Worm (Caenorhabditis elegans) whole organism, L4 larva: Measurements from ENCODE around the gene T26G10.3.

ENCODE experiments used
- F26F4.8 ChIP-seq: fragments of 200-800 bp; sonication (Bioruptor generic); conservative IDR thresholded peaks from 2 replicates; pipeline ENCODE4 v1.3.6; 2022; ENCODE audit warnings: missing genetic modification characterization, missing compliant biosample characterization
- F44E2.7 ChIP-seq: fragments of 200-800 bp; sonication (Bioruptor generic); IDR thresholded peaks from 2 replicates; pipeline ENCODE4 v2.1.2; 2022; ENCODE audit warnings: missing genetic modification characterization, missing compliant biosample characterization
- F49E8.2 ChIP-seq: sonication (generic microtip); optimal IDR thresholded peaks from 2 replicates; lab custom pipeline; 2016; ENCODE audit warnings: missing compliant biosample characterization, mild to moderate bottlenecking, missing genetic modification characterization, borderline replicate concordance
- Y5F2A.4 ChIP-seq: fragments of 200-800 bp; sonication (Bioruptor generic); optimal IDR thresholded peaks from 2 replicates; lab custom pipeline; 2018; ENCODE audit warnings: mild to moderate bottlenecking, missing genetic modification characterization, missing compliant biosample characterization
- arid-1 ChIP-seq: fragments of 200-800 bp; sonication (Bioruptor generic); conservative IDR thresholded peaks from 2 replicates; pipeline ENCODE4 v1.3.6; 2022; ENCODE audit warnings: missing genetic modification reagents, missing genetic modification characterization, missing compliant biosample characterization
- ceh-62 ChIP-seq: sonication (generic microtip); optimal IDR thresholded peaks from 2 replicates; lab custom pipeline; 2017; ENCODE audit warnings: missing biosample characterization, missing genetic modification characterization
- ces-1 ChIP-seq: fragments of 150-350 bp; sonication (generic microtip); optimal IDR thresholded peaks from 4 replicates; lab custom pipeline; 2014; ENCODE audit warnings: missing biosample characterization, missing genetic modification reagents, missing genetic modification characterization
- cey-2 ChIP-seq: sonication (generic microtip); optimal IDR thresholded peaks from 3 replicates; lab custom pipeline; 2017; ENCODE audit warnings: missing genetic modification characterization, mild to moderate bottlenecking, missing compliant biosample characterization, antibody characterized with exemption, borderline replicate concordance; ENCODE audit not compliant: insufficient read depth
- daf-16 ChIP-seq, 3 experiments: sonication (generic microtip); optimal IDR thresholded peaks; 2 replicates each; lab custom pipeline; 2016 to 2017; ENCODE audit warnings: missing genetic modification characterization in 3 of 3, missing genetic modification reagents in 3 of 3, mild to moderate bottlenecking in 2 of 3, missing compliant biosample characterization in 2 of 3, missing biosample characterization in 1 of 3, moderate library complexity in 1 of 3
- dpl-1 ChIP-seq: fragments of 150-350 bp; optimal IDR thresholded peaks from 2 replicates; lab custom pipeline; 2014; ENCODE audit warnings: missing biosample characterization, missing genetic modification reagents, missing genetic modification characterization
- fos-1 ChIP-seq: fragments of 150-350 bp; optimal IDR thresholded peaks from 2 replicates; lab custom pipeline; 2014; ENCODE audit warnings: missing biosample characterization, missing genetic modification characterization
- jun-1 ChIP-seq: fragments of 150-350 bp; optimal IDR thresholded peaks from 2 replicates; lab custom pipeline; 2014; ENCODE audit warnings: missing biosample characterization, missing genetic modification reagents, missing genetic modification characterization
- lim-7 ChIP-seq: fragments of 200-800 bp; sonication (Bioruptor generic); IDR thresholded peaks from 2 replicates; pipeline ENCODE4 v1.3.6; 2022; ENCODE audit warnings: missing genetic modification characterization, missing compliant biosample characterization
- lin-29 ChIP-seq: fragments of 200-800 bp; sonication (Bioruptor generic); IDR thresholded peaks from 2 replicates; pipeline ENCODE4 v1.3.6; 2022; ENCODE audit warnings: missing genetic modification reagents, missing genetic modification characterization, missing compliant biosample characterization
- lin-39 ChIP-seq: fragments of 150-350 bp; optimal IDR thresholded peaks from 2 replicates; lab custom pipeline; 2014; ENCODE audit warnings: missing biosample characterization, missing genetic modification reagents, missing genetic modification characterization
- lir-3 ChIP-seq: sonication (generic microtip); optimal IDR thresholded peaks from 2 replicates; lab custom pipeline; 2016; ENCODE audit warnings: mild to moderate bottlenecking, missing genetic modification characterization, missing compliant biosample characterization
- madf-5 ChIP-seq, 2 experiments: fragments of 200-800 bp; sonication (Bioruptor generic); IDR thresholded peaks; 2 replicates each; pipeline ENCODE4 v1.3.6; 2022; ENCODE audit warnings: missing compliant biosample characterization in 2 of 2, missing genetic modification characterization in 2 of 2
- madf-9 ChIP-seq: fragments of 200-800 bp; sonication (Bioruptor generic); conservative IDR thresholded peaks from 2 replicates; pipeline ENCODE4 v1.3.6; 2022; ENCODE audit warnings: missing genetic modification reagents, missing genetic modification characterization, missing compliant biosample characterization
- mep-1 ChIP-seq: fragments of 150-350 bp; sonication (generic microtip); optimal IDR thresholded peaks from 3 replicates; lab custom pipeline; 2014; ENCODE audit warnings: missing biosample characterization, missing genetic modification characterization
- mes-2 ChIP-seq: sonication (generic microtip); optimal IDR thresholded peaks from 2 replicates; lab custom pipeline; 2016; ENCODE audit warnings: missing genotype, mild to moderate bottlenecking, missing genetic modification characterization, missing compliant biosample characterization; ENCODE audit not compliant: poor library complexity, severe bottlenecking
- mxl-2 ChIP-seq: fragments of 200-800 bp; sonication (Bioruptor generic); conservative IDR thresholded peaks from 2 replicates; pipeline ENCODE4 v1.3.6; 2022; ENCODE audit warnings: missing genetic modification reagents, missing genetic modification characterization, missing compliant biosample characterization
- nhr-76 ChIP-seq: fragments of 150-350 bp; optimal IDR thresholded peaks from 2 replicates; lab custom pipeline; 2014; ENCODE audit warnings: missing biosample characterization, missing genetic modification characterization
- set-16 ChIP-seq: fragments of 200-800 bp; sonication (Bioruptor generic); IDR thresholded peaks from 2 replicates; pipeline ENCODE4 v1.3.6; 2022; ENCODE audit warnings: missing genetic modification reagents, missing genetic modification characterization, missing compliant biosample characterization
- tag-97 ChIP-seq: fragments of 200-800 bp; sonication (Bioruptor generic); IDR thresholded peaks from 2 replicates; pipeline ENCODE4 v1.3.6; 2022; ENCODE audit warnings: missing genetic modification characterization, missing compliant biosample characterization
- tra-1 ChIP-seq: fragments of 200-800 bp; sonication (Bioruptor generic); IDR thresholded peaks from 2 replicates; pipeline ENCODE4 v1.3.6; 2022; ENCODE audit warnings: missing genetic modification reagents, missing genetic modification characterization, missing compliant biosample characterization
- unc-62 ChIP-seq, 3 experiments: fragments of 150-350 bp in 1 of 3; sonication (generic microtip); optimal IDR thresholded peaks in 2 of 3; peaks in 1 of 3; 1 replicate in 1 of 3; 2 replicates in 2 of 3; lab custom pipeline; 2014 to 2017; ENCODE audit warnings: missing biosample characterization in 3 of 3, missing genetic modification characterization in 3 of 3, missing genetic modification reagents in 3 of 3, missing genotype in 1 of 3
- zfp-2 ChIP-seq: sonication (generic microtip); optimal IDR thresholded peaks from 2 replicates; lab custom pipeline; 2016; ENCODE audit warnings: mild to moderate bottlenecking, missing genetic modification characterization, missing compliant biosample characterization
- zip-11 ChIP-seq: fragments of 200-800 bp; sonication (Bioruptor generic); IDR thresholded peaks from 2 replicates; pipeline ENCODE4 v1.3.6; 2022; ENCODE audit warnings: missing genetic modification characterization, missing compliant biosample characterization
- ztf-7 ChIP-seq: fragments of 150-350 bp; optimal IDR thresholded peaks from 2 replicates; lab custom pipeline; 2014; ENCODE audit warnings: missing biosample characterization, missing genetic modification characterization

Gene T26G10.3

ce11 chrIII:9390924-9391323, 22.3 kb downstream of the T26G10.3 start (continued):
- TF ChIP-seq arid-1 (GFP tag; lab: Robert Waterston, UW) = peak; percentile 30; the same call in 1 of the 2 replicates
- TF ChIP-seq ceh-62 (tag; lab: Kevin White, UChicago) = no peak
- TF ChIP-seq lin-29 (GFP tag; lab: Robert Waterston, UW) = no peak
- TF ChIP-seq mep-1 (tag; lab: Kevin White, UChicago) = peak; percentile 3
- TF ChIP-seq lim-7 (GFP tag; lab: Robert Waterston, UW) = 0 out of 2 replicates have a peak, but pooled peaks have one; percentile 43

DNA sequence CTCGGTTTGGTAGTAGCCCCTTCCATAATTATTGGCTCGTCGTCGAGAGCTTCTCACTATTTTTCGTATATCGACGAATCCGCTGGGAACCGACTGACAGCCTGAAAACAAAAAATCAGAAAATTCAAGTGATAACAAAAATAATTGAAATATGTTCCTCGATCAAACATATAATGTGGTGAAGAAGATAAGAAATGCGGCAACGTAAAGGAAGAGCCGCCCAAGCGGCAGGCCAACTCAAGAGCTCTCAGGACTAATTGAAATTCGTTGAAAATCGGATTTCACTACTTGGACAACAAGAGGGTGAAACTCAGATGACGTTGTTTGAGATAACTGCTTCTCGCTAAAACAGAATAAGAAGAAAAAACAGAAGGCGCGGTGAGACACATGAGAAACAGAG, 23.2 kb downstream of the T26G10.3 start, which contains the start of gene slc-17.2:
Gene slc-17.2 (minus strand): TSS at position 101 of the 400 bp plus-strand sequence.
- TF ChIP-seq lir-3 (tag; lab: Kevin White, UChicago) (no peak), mes-2 (tag; lab: Kevin White, UChicago) (no peak), tag-97 (GFP tag; lab: Robert Waterston, UW) (no peak), ztf-7 (tag; lab: Kevin White, UChicago) (no peak), dpl-1 (no peak), fos-1 (no peak), F44E2.7 (GFP tag; lab: Robert Waterston, UW) (no peak), tra-1 (GFP tag; lab: Robert Waterston, UW) (no peak), set-16 (GFP tag; lab: Robert Waterston, UW) (no peak), nhr-76 (tag; lab: Kevin White, UChicago) (no peak), lin-39 (no peak), zfp-2 (tag; lab: Kevin White, UChicago) (no peak)

- no peak for TF ChIP-seq F26F4.8 (GFP tag; lab: Robert Waterston, UW)
- no peak for TF ChIP-seq daf-16 (GFP tag; optimal IDR thresholded peaks at IDR 0.05; lab: Kevin White, UChicago)
- no peak for TF ChIP-seq daf-16 (tag; optimal IDR thresholded peaks at IDR 0.05; lab: Kevin White, UChicago)
- no peak for TF ChIP-seq madf-9 (GFP tag; lab: Robert Waterston, UW)
- TF ChIP-seq cey-2 (tag; lab: Kevin White, UChicago) = no peak
- TF ChIP-seq zip-11 (GFP tag; lab: Robert Waterston, UW) = no peak
- no peak for TF ChIP-seq ces-1 (GFP tag; lab: Kevin White, UChicago)
- no peak for TF ChIP-seq madf-5 (GFP tag; IDR thresholded peaks at IDR 0.05; lab: Robert Waterston, UW)
- no peak for TF ChIP-seq Y5F2A.4 (GFP tag; lab: Kevin White, UChicago)
Measured at ce11 chrIII:9385543-9385942, 27.7 kb downstream of the T26G10.3 start, which contains the start of gene C38C10.3. C38C10.3 (minus strand) TSS chrIII:9385643.

ce11 chrIII:9383496-9383895, 29.7 kb downstream of the T26G10.3 start, which contains the start of gene tkr-1:
tkr-1 (plus strand) TSS chrIII:9383796.
- TF ChIP-seq ztf-7 (tag; lab: Kevin White, UChicago) (no peak), unc-62 (GFP tag; optimal IDR thresholded peaks at IDR 0.05 in 1 of 2; lab: Kevin White, UChicago) (peak in 1 of 2 experiments; percentile 17), unc-62 (tag; optimal IDR thresholded peaks at IDR 0.05; lab: Kevin White, UChicago) (no peak)
- TF ChIP-seq, all 104 proteins: peak for 1

ce11 chrIII:9376701-9377100, 36.5 kb downstream of the T26G10.3 start:
- TF ChIP-seq mxl-2 (GFP tag; lab: Robert Waterston, UW) (no peak), F49E8.2 (tag; lab: Kevin White, UChicago) (no peak), dpl-1 (no peak), nhr-76 (tag; lab: Kevin White, UChicago) (no peak), jun-1 (tag; lab: Kevin White, UChicago) (no peak), unc-62 (GFP tag; optimal IDR thresholded peaks at IDR 0.05 in 1 of 2; lab: Kevin White, UChicago) (peak in 1 of 2 experiments; percentile 93), unc-62 (tag; optimal IDR thresholded peaks at IDR 0.05; lab: Kevin White, UChicago) (no peak)
